1 fruit fly cellular context compared by ENCODE assay signal in genomic region chr3R:23067209-23067826, dm6.
TF ChIP-seq lines count a peak whose summit lies in the region.

CG17111 (minus strand) TSS chr3R:23067259.

TF ChIP-seq in whole organism, embryonic, 481 proteins besides CTCF, POLR2A, EP300 and RAD21 (continued from another document):
- peak; percentile 63 for TF ChIP-seq CoRest (tag; optimal IDR thresholded peaks at IDR 0.05; lab: Kevin White, UChicago)
- no peak for TF ChIP-seq CG9609 (GFP tag; optimal IDR thresholded peaks at IDR 0.05; lab: Kevin White, UChicago)
- TF ChIP-seq Sox102F (GFP tag; optimal IDR thresholded peaks at IDR 0.05; lab: Kevin White, UChicago) = peak; percentile 55
- TF ChIP-seq sim (GFP tag; IDR thresholded peaks at IDR 0.05; lab: Robert Waterston, UW) = no peak
- TF ChIP-seq PHDP (tag; optimal IDR thresholded peaks at IDR 0.05; lab: Kevin White, UChicago) = no peak
- no peak for TF ChIP-seq CG13296 (GFP tag; optimal IDR thresholded peaks at IDR 0.05; lab: Kevin White, UChicago)
- peak; percentile 27 for TF ChIP-seq Hr3 (GFP tag; optimal IDR thresholded peaks at IDR 0.05; lab: Kevin White, UChicago)
- TF ChIP-seq Poxn (GFP tag; IDR thresholded peaks at IDR 0.05; lab: Robert Waterston, UW) = no peak
- no peak for TF ChIP-seq Ets97D (GFP tag; optimal IDR thresholded peaks at IDR 0.05; lab: Kevin White, UChicago)
- peak; percentile 7 for TF ChIP-seq Nf-YC (tag; optimal IDR thresholded peaks at IDR 0.05; lab: Kevin White, UChicago)
- TF ChIP-seq CG3726 (GFP tag; IDR thresholded peaks at IDR 0.05; lab: Robert Waterston, UW) = no peak
- TF ChIP-seq psq (GFP tag; optimal IDR thresholded peaks at IDR 0.05; lab: Kevin White, UChicago) = no peak
- no peak for TF ChIP-seq gce (GFP tag; IDR thresholded peaks at IDR 0.05; lab: Robert Waterston, UW)
- TF ChIP-seq CG9437 (GFP tag; optimal IDR thresholded peaks at IDR 0.05; lab: Kevin White, UChicago) = peak; percentile 55
- no peak for TF ChIP-seq nerfin-2 (GFP tag; IDR thresholded peaks at IDR 0.05; lab: Robert Waterston, UW; ENCODE audit: partially characterized antibody)
- TF ChIP-seq gcm (GFP tag; optimal IDR thresholded peaks at IDR 0.05; lab: Kevin White, UChicago) = no peak
- TF ChIP-seq Ets65A (GFP tag; lab: Kevin White, UChicago) = peak; percentile 68
- TF ChIP-seq rib (GFP tag; IDR thresholded peaks at IDR 0.05; lab: Robert Waterston, UW) = no peak
- no peak for TF ChIP-seq abd-A (tag; optimal IDR thresholded peaks at IDR 0.05; lab: Kevin White, UChicago)
- peak; percentile 26 for TF ChIP-seq CG4424 (GFP tag; optimal IDR thresholded peaks at IDR 0.05; lab: Kevin White, UChicago)
- TF ChIP-seq ind (GFP tag; optimal IDR thresholded peaks at IDR 0.05; lab: Kevin White, UChicago) = peak; percentile 47
- TF ChIP-seq CG8388 (GFP tag; optimal IDR thresholded peaks at IDR 0.05; lab: Kevin White, UChicago) = peak; percentile 42
- peak; percentile 56 for TF ChIP-seq nmo (GFP tag; optimal IDR thresholded peaks at IDR 0.05; lab: Kevin White, UChicago)
- TF ChIP-seq CG8765 (GFP tag; IDR thresholded peaks at IDR 0.05; lab: Robert Waterston, UW) = no peak
- no peak for TF ChIP-seq bowl (GFP tag; IDR thresholded peaks at IDR 0.05; lab: Robert Waterston, UW)
